Fruit fly (Drosophila melanogaster): Measurements from ENCODE around the gene CG9330.
A peak's percentile ranks its signal among the peaks of the same experiment; 100 is the strongest.

Gene CG9330

dm6 chr3L:19632766-19633632 is 46.9 kb downstream of the CG9330 start (continued):
- TF ChIP-seq CG15073 (GFP tag; optimal IDR thresholded peaks at IDR 0.05) (no peak), Hmr (GFP tag; optimal IDR thresholded peaks at IDR 0.05) (peak; percentile 69), CG1603 (tag; optimal IDR thresholded peaks at IDR 0.05) (peak; percentile 28), B-H2 (GFP tag; optimal IDR thresholded peaks at IDR 0.05) (peak; percentile 40), Atf3 (GFP tag; optimal IDR thresholded peaks at IDR 0.05) (no peak), kah (GFP tag; optimal IDR thresholded peaks at IDR 0.05) (peak; percentile 83), Mad (GFP tag; optimal IDR thresholded peaks at IDR 0.05) (peak; percentile 9), Awh (GFP tag; IDR thresholded peaks at IDR 0.05) (0 out of 2 replicates have a peak, but pooled peaks have one; percentile 19), CG10366 (GFP tag; IDR thresholded peaks at IDR 0.05) (peak; percentile 59), CG17612 (GFP tag; IDR thresholded peaks at IDR 0.05) (peak; percentile 24; the same call in 1 of the 2 replicates), hbn (GFP tag; IDR thresholded peaks at IDR 0.05; ENCODE audit: partially characterized antibody) (no peak), hth (optimal IDR thresholded peaks at IDR 0.05) (no peak), slou (GFP tag; optimal IDR thresholded peaks at IDR 0.05) (no peak), CG1602 (GFP tag; optimal IDR thresholded peaks at IDR 0.05) (peak; percentile 50), CG11560 (tag; IDR thresholded peaks at IDR 0.05) (no peak), lbe (GFP tag; optimal IDR thresholded peaks at IDR 0.05) (peak; percentile 23), H2.0 (GFP tag; IDR thresholded peaks at IDR 0.05) (peak; percentile 22; the same call in 1 of the 2 replicates), CG13296 (GFP tag; optimal IDR thresholded peaks at IDR 0.05) (peak; percentile 57), lab (GFP tag; optimal IDR thresholded peaks at IDR 0.05) (peak; percentile 84), al (GFP tag; IDR thresholded peaks at IDR 0.05) (peak; percentile 78), sens-2 (GFP tag; IDR thresholded peaks at IDR 0.05) (no peak), CG11696 (GFP tag; IDR thresholded peaks at IDR 0.05) (peak; percentile 36; the same call in 1 of the 2 replicates), CG6765 (GFP tag; optimal IDR thresholded peaks at IDR 0.05) (peak; percentile 14), CG8765 (GFP tag; IDR thresholded peaks at IDR 0.05) (no peak), Opbp (GFP tag; IDR thresholded peaks at IDR 0.05; ENCODE audit: partially characterized antibody) (peak; percentile 30; the same call in 1 of the 3 replicates), Med (GFP tag) (peak; percentile 84), MBD-R2 (GFP tag; IDR thresholded peaks at IDR 0.05) (peak; percentile 64), CG2889 (GFP tag; IDR thresholded peaks at IDR 0.05) (peak; percentile 53; the same call in 1 of the 3 replicates), CG43689 (GFP tag; IDR thresholded peaks at IDR 0.05) (no peak), CG13624 (GFP tag; optimal IDR thresholded peaks at IDR 0.05) (peak; percentile 34), ttk (GFP tag; IDR thresholded peaks at IDR 0.05) (peak; percentile 63), Rfx (GFP tag; IDR thresholded peaks at IDR 0.05) (peak; percentile 87), NC2α (GFP tag; optimal IDR thresholded peaks at IDR 0.05) (no peak), esg (GFP tag; conservative IDR thresholded peaks at IDR 0.05) (peak; percentile 52), CrebB (tag; optimal IDR thresholded peaks at IDR 0.05) (peak; percentile 22), CG5245 (GFP tag; optimal IDR thresholded peaks at IDR 0.05) (no peak), Deaf1 (tag; optimal IDR thresholded peaks at IDR 0.05) (peak; percentile 14), CG4404 (GFP tag; IDR thresholded peaks at IDR 0.05) (0 out of 2 replicates have a peak, but pooled peaks have one; percentile 12), Taf1 (GFP tag; IDR thresholded peaks at IDR 0.05) (peak; percentile 74; the same call in 1 of the 2 replicates), wek (GFP tag; optimal IDR thresholded peaks at IDR 0.05) (no peak), CG3995 (GFP tag; optimal IDR thresholded peaks at IDR 0.05) (peak; percentile 37), ind (GFP tag; optimal IDR thresholded peaks at IDR 0.05) (peak; percentile 69), toy (GFP tag; IDR thresholded peaks at IDR 0.05) (peak; percentile 26; the same call in 1 of the 2 replicates), CG8924 (tag; optimal IDR thresholded peaks at IDR 0.05) (peak; percentile 67), ash1 (GFP tag; optimal IDR thresholded peaks at IDR 0.05) (peak; percentile 22), nerfin-2 (GFP tag; IDR thresholded peaks at IDR 0.05; ENCODE audit: partially characterized antibody) (peak; percentile 32; the same call in 1 of the 2 replicates), CG12744 (GFP tag; optimal IDR thresholded peaks at IDR 0.05) (peak; percentile 25), scrt (GFP tag; optimal IDR thresholded peaks at IDR 0.05) (peak; percentile 36), CG34224 (GFP tag; IDR thresholded peaks at IDR 0.05; ENCODE audit: partially characterized antibody) (peak; percentile 59; the same call in 1 of the 3 replicates)
